Worm (Caenorhabditis elegans): ENCODE data around the gene swip-10.

- TF ChIP-seq php-3 (GFP tag; IDR thresholded peaks at IDR 0.05), result no peak
- TF ChIP-seq nhr-11 (tag; optimal IDR thresholded peaks at IDR 0.05), result no peak
- no peak for TF ChIP-seq set-16 (GFP tag; IDR thresholded peaks at IDR 0.05)
- no peak for TF ChIP-seq unc-39 (tag; optimal IDR thresholded peaks at IDR 0.05)
- no peak for TF ChIP-seq mdl-1 (tag; optimal IDR thresholded peaks at IDR 0.05)
- TF ChIP-seq jun-1 (tag; optimal IDR thresholded peaks at IDR 0.05), result no peak
- no peak for TF ChIP-seq egl-43 (GFP tag; IDR thresholded peaks at IDR 0.05)
- no peak for TF ChIP-seq ztf-11 (tag; optimal IDR thresholded peaks at IDR 0.05)
Observed at ce11 chrX:2110603-2111327, 7.3 kb downstream of the swip-10 start.
